Worm (Caenorhabditis elegans) whole organism, L4 larva: ENCODE data around the gene mix-1.
A peak's percentile ranks its signal among the peaks of the same experiment; 100 is the strongest.

Source experiments
- F37D6.2 ChIP-seq: sonication (generic microtip); optimal IDR thresholded peaks from 2 replicates; lab custom pipeline; 2016; ENCODE audit warnings: mild to moderate bottlenecking, missing genetic modification characterization, missing compliant biosample characterization
- T20F7.1 ChIP-seq: fragments of 200-800 bp; sonication (Bioruptor generic); optimal IDR thresholded peaks from 2 replicates; lab custom pipeline; 2018; ENCODE audit warnings: mild to moderate bottlenecking, missing genetic modification characterization, missing compliant biosample characterization
- T26A8.4 ChIP-seq: fragments of 200-800 bp; sonication (Bioruptor generic); IDR thresholded peaks from 2 replicates; pipeline ENCODE4 v1.3.6; 2022; ENCODE audit warnings: missing genetic modification characterization, missing compliant biosample characterization
- Y5F2A.4 ChIP-seq: fragments of 200-800 bp; sonication (Bioruptor generic); optimal IDR thresholded peaks from 2 replicates; lab custom pipeline; 2018; ENCODE audit warnings: mild to moderate bottlenecking, missing genetic modification characterization, missing compliant biosample characterization
- ZK546.5 ChIP-seq, 2 experiments: sonication (generic microtip); optimal IDR thresholded peaks; 2 replicates each; lab custom pipeline; 2017; ENCODE audit warnings: missing biosample characterization in 2 of 2, missing genetic modification characterization in 2 of 2
- aha-1 ChIP-seq: fragments of 150-350 bp; peaks from one replicate; lab custom pipeline; 2014; ENCODE audit warnings: missing biosample characterization, missing genetic modification characterization
- arid-1 ChIP-seq: fragments of 200-800 bp; sonication (Bioruptor generic); conservative IDR thresholded peaks from 2 replicates; pipeline ENCODE4 v1.3.6; 2022; ENCODE audit warnings: missing genetic modification reagents, missing genetic modification characterization, missing compliant biosample characterization
- ceh-32 ChIP-seq: sonication (generic microtip); optimal IDR thresholded peaks from 2 replicates; lab custom pipeline; 2016; ENCODE audit warnings: mild to moderate bottlenecking, missing genetic modification characterization, missing compliant biosample characterization; ENCODE audit not compliant: poor library complexity
- ces-1 ChIP-seq: fragments of 150-350 bp; sonication (generic microtip); optimal IDR thresholded peaks from 4 replicates; lab custom pipeline; 2014; ENCODE audit warnings: missing biosample characterization, missing genetic modification reagents, missing genetic modification characterization
- ctbp-1 ChIP-seq: fragments of 200-800 bp; sonication (Bioruptor generic); IDR thresholded peaks from 2 replicates; pipeline ENCODE4 v1.3.6; 2022; ENCODE audit warnings: missing genetic modification reagents, missing genetic modification characterization, missing compliant biosample characterization
- daf-12 ChIP-seq: fragments of 150-350 bp; optimal IDR thresholded peaks from 2 replicates; lab custom pipeline; 2014; ENCODE audit warnings: missing biosample characterization, missing genetic modification reagents, missing genetic modification characterization
- daf-16 ChIP-seq, 3 experiments: sonication (generic microtip); optimal IDR thresholded peaks; 2 replicates each; lab custom pipeline; 2016 to 2017; ENCODE audit warnings: missing genetic modification characterization in 3 of 3, missing genetic modification reagents in 3 of 3, mild to moderate bottlenecking in 2 of 3, missing compliant biosample characterization in 2 of 3, missing biosample characterization in 1 of 3, moderate library complexity in 1 of 3
- dmd-6 ChIP-seq: fragments of 200-800 bp; sonication (Bioruptor generic); IDR thresholded peaks from 2 replicates; pipeline ENCODE4 v1.3.6; 2022; ENCODE audit warnings: missing genetic modification reagents, missing genetic modification characterization, missing compliant biosample characterization
- dmd-9 ChIP-seq: fragments of 200-800 bp; sonication (Bioruptor generic); IDR thresholded peaks from 2 replicates; pipeline ENCODE4 v1.3.6; 2022; ENCODE audit warnings: missing genetic modification reagents, missing genetic modification characterization, missing compliant biosample characterization
- dpl-1 ChIP-seq: fragments of 150-350 bp; optimal IDR thresholded peaks from 2 replicates; lab custom pipeline; 2014; ENCODE audit warnings: missing biosample characterization, missing genetic modification reagents, missing genetic modification characterization
- dve-1 ChIP-seq: sonication (generic microtip); optimal IDR thresholded peaks from 2 replicates; lab custom pipeline; 2017; ENCODE audit warnings: antibody characterized with exemption, mild to moderate bottlenecking, missing genetic modification characterization, missing compliant biosample characterization; ENCODE audit not compliant: insufficient read depth
- egl-43 ChIP-seq: fragments of 200-800 bp; sonication (Bioruptor generic); IDR thresholded peaks from 2 replicates; pipeline ENCODE4 v1.3.6; 2022; ENCODE audit warnings: missing genetic modification reagents, missing genetic modification characterization, missing compliant biosample characterization
- hlh-11 ChIP-seq: fragments of 200-800 bp; sonication (Bioruptor generic); optimal IDR thresholded peaks from 2 replicates; lab custom pipeline; 2018; ENCODE audit warnings: mild to moderate bottlenecking, missing genetic modification characterization, missing compliant biosample characterization
- hlh-30 ChIP-seq: sonication (generic microtip); optimal IDR thresholded peaks from 2 replicates; lab custom pipeline; 2017; ENCODE audit warnings: antibody characterized with exemption, mild to moderate bottlenecking, missing genetic modification characterization, missing compliant biosample characterization; ENCODE audit not compliant: insufficient read depth
- hmg-1.1 ChIP-seq: fragments of 200-800 bp; sonication (Bioruptor generic); IDR thresholded peaks from 2 replicates; pipeline ENCODE4 v1.3.6; 2022; ENCODE audit warnings: missing genetic modification reagents, missing genetic modification characterization, missing compliant biosample characterization
- lin-38 ChIP-seq: fragments of 200-800 bp; sonication (Bioruptor generic); IDR thresholded peaks from 2 replicates; pipeline ENCODE4 v1.3.6; 2022; ENCODE audit warnings: missing genetic modification reagents, missing genetic modification characterization, missing compliant biosample characterization
- lir-3 ChIP-seq: sonication (generic microtip); optimal IDR thresholded peaks from 2 replicates; lab custom pipeline; 2016; ENCODE audit warnings: mild to moderate bottlenecking, missing genetic modification characterization, missing compliant biosample characterization
- lsy-2 ChIP-seq, 2 experiments: fragments of 150-350 bp in 1 of 2; sonication (generic microtip) in 1 of 2; optimal IDR thresholded peaks; 2 replicates each; lab custom pipeline; 2014 to 2017; ENCODE audit warnings: missing biosample characterization in 2 of 2, missing genetic modification characterization in 2 of 2
- madf-9 ChIP-seq: fragments of 200-800 bp; sonication (Bioruptor generic); conservative IDR thresholded peaks from 2 replicates; pipeline ENCODE4 v1.3.6; 2022; ENCODE audit warnings: missing genetic modification reagents, missing genetic modification characterization, missing compliant biosample characterization
- mdt-29 ChIP-seq: fragments of 200-800 bp; sonication (Bioruptor generic); IDR thresholded peaks from 2 replicates; pipeline ENCODE4 v1.3.6; 2022; ENCODE audit warnings: missing genetic modification reagents, missing genetic modification characterization, missing compliant biosample characterization
- mep-1 ChIP-seq: fragments of 150-350 bp; sonication (generic microtip); optimal IDR thresholded peaks from 3 replicates; lab custom pipeline; 2014; ENCODE audit warnings: missing biosample characterization, missing genetic modification characterization
- mes-2 ChIP-seq: sonication (generic microtip); optimal IDR thresholded peaks from 2 replicates; lab custom pipeline; 2016; ENCODE audit warnings: missing genotype, mild to moderate bottlenecking, missing genetic modification characterization, missing compliant biosample characterization; ENCODE audit not compliant: poor library complexity, severe bottlenecking
- mxl-3 ChIP-seq: fragments of 200-800 bp; sonication (Bioruptor generic); optimal IDR thresholded peaks from 2 replicates; lab custom pipeline; 2018; ENCODE audit warnings: mild to moderate bottlenecking, missing genetic modification characterization, missing compliant biosample characterization
- nhr-11 ChIP-seq: fragments of 150-350 bp; optimal IDR thresholded peaks from 2 replicates; lab custom pipeline; 2014; ENCODE audit warnings: missing biosample characterization, missing genetic modification characterization
- nhr-111 ChIP-seq: fragments of 200-800 bp; sonication (Bioruptor generic); optimal IDR thresholded peaks from 2 replicates; lab custom pipeline; 2018; ENCODE audit warnings: mild to moderate bottlenecking, missing genetic modification characterization, missing compliant biosample characterization
- nhr-25 ChIP-seq: sonication (generic microtip); optimal IDR thresholded peaks from 2 replicates; lab custom pipeline; 2017; ENCODE audit warnings: missing genetic modification characterization, mild to moderate bottlenecking, missing compliant biosample characterization, antibody characterized with exemption, moderate library complexity, borderline replicate concordance; ENCODE audit not compliant: insufficient read depth
- nhr-41 ChIP-seq: fragments of 200-800 bp; sonication (Bioruptor generic); IDR thresholded peaks from 2 replicates; pipeline ENCODE4 v1.3.6; 2022; ENCODE audit warnings: missing genetic modification reagents, missing genetic modification characterization, missing compliant biosample characterization
- nhr-42 ChIP-seq: fragments of 200-800 bp; sonication (Bioruptor generic); IDR thresholded peaks from 2 replicates; pipeline ENCODE4 v1.3.6; 2022; ENCODE audit warnings: missing genetic modification characterization, missing compliant biosample characterization
- nhr-48 ChIP-seq: sonication (generic microtip); optimal IDR thresholded peaks from 2 replicates; lab custom pipeline; 2016; ENCODE audit warnings: mild to moderate bottlenecking, missing genetic modification characterization, missing compliant biosample characterization
- nhr-6 ChIP-seq: fragments of 150-350 bp; optimal IDR thresholded peaks from 2 replicates; lab custom pipeline; 2014; ENCODE audit warnings: missing biosample characterization, missing genetic modification characterization
- nhr-76 ChIP-seq: fragments of 150-350 bp; optimal IDR thresholded peaks from 2 replicates; lab custom pipeline; 2014; ENCODE audit warnings: missing biosample characterization, missing genetic modification characterization
- nhr-77 ChIP-seq: fragments of 150-350 bp; optimal IDR thresholded peaks from 2 replicates; lab custom pipeline; 2014; ENCODE audit warnings: missing biosample characterization, missing genetic modification characterization
- pha-4 ChIP-seq, 2 experiments: fragments of 150-350 bp in 1 of 2; fragments of 200-800 bp in 1 of 2; sonication (Bioruptor generic) in 1 of 2; IDR thresholded peaks in 1 of 2; optimal IDR thresholded peaks in 1 of 2; 2 replicates each; pipeline versions ENCODE4 v1.3.6 to Lab custom; 2014 to 2022; ENCODE audit warnings: missing genetic modification characterization in 2 of 2, missing genetic modification reagents in 2 of 2, missing biosample characterization in 1 of 2, missing compliant biosample characterization in 1 of 2
- php-3 ChIP-seq: fragments of 200-800 bp; sonication (Bioruptor generic); IDR thresholded peaks from 2 replicates; pipeline ENCODE4 v1.3.6; 2022; ENCODE audit warnings: missing genetic modification reagents, missing genetic modification characterization, missing compliant biosample characterization
- tra-1 ChIP-seq: fragments of 200-800 bp; sonication (Bioruptor generic); IDR thresholded peaks from 2 replicates; pipeline ENCODE4 v1.3.6; 2022; ENCODE audit warnings: missing genetic modification reagents, missing genetic modification characterization, missing compliant biosample characterization
- unc-130 ChIP-seq: sonication (generic microtip); optimal IDR thresholded peaks from 2 replicates; lab custom pipeline; 2016; ENCODE audit warnings: missing genetic modification reagents, missing genetic modification characterization, missing compliant biosample characterization
- unc-62 ChIP-seq, 3 experiments: fragments of 150-350 bp in 1 of 3; sonication (generic microtip); optimal IDR thresholded peaks in 2 of 3; peaks in 1 of 3; 1 replicate in 1 of 3; 2 replicates in 2 of 3; lab custom pipeline; 2014 to 2017; ENCODE audit warnings: missing biosample characterization in 3 of 3, missing genetic modification characterization in 3 of 3, missing genetic modification reagents in 3 of 3, missing genotype in 1 of 3
- vab-7 ChIP-seq: fragments of 200-800 bp; sonication (Bioruptor generic); IDR thresholded peaks from 2 replicates; pipeline ENCODE4 v1.3.6; 2022; ENCODE audit warnings: missing genetic modification reagents, missing genetic modification characterization, missing compliant biosample characterization
- ztf-7 ChIP-seq: fragments of 150-350 bp; optimal IDR thresholded peaks from 2 replicates; lab custom pipeline; 2014; ENCODE audit warnings: missing biosample characterization, missing genetic modification characterization

mix-1 gene

DNA sequence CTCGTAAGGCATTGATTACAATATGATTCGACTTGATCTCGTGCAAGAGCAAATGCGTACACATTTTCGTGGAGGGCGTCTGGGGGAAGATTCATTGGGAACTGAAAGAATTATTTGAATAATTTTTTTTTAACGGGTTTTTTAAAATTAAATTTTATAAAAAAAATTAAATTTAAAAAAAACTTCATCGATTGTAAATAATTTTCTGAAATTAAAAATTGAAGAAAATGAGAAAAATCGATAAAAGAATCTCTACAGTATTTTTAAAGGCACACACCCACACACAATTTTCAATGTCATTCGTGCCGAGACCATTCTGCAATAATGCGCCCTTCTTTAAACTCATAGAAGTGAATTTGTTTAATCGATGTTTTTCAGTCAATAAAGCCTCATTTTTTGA, 27.9 kb upstream of the mix-1 start, which contains the start of gene set-14:
TSS of gene set-14 (minus strand) at position 101 of the 400 bp plus-strand sequence.
- TF ChIP-seq nhr-42 (GFP tag; lab: Robert Waterston, UW) (no peak), arid-1 (no peak), nhr-41 (GFP tag; lab: Robert Waterston, UW) (no peak), nhr-25 (no peak), daf-12 (no peak), ZK546.5 (tag; optimal IDR thresholded peaks at IDR 0.05; lab: Kevin White, UChicago) (no peak), F37D6.2 (tag; lab: Kevin White, UChicago) (no peak), mdt-29 (GFP tag; lab: Robert Waterston, UW) (no peak)

DNA sequence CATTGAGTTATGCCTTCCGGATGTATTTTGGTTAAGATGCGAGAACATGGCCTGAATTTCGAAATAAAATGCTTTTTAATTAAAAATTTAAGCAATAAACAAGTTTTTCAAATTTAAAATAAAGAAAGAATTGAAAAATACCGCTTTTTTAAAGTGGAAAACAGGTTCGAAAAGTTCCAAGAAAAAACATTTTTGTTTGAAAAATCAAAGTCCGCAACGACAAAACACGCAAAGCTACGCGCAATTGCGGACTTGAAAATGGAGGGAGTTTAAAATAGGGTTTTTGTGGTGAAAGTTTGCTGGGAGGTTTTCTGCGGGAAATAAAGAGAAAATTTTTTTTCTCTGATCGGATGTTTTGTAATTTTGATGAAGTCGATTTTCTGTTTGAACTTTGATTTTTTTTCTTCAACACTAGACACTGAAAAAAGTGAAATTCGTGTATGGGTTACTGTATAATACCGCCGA, 25.6 kb upstream of the mix-1 start, which contains the start of gene npp-19:
TSS of gene npp-19 (minus strand) at position 51 of the 465 bp plus-strand sequence.
- TF ChIP-seq nhr-76 (tag; lab: Kevin White, UChicago): no peak
- no peak for TF ChIP-seq nhr-48 (tag; lab: Kevin White, UChicago)
- no peak for TF ChIP-seq Y5F2A.4 (GFP tag; lab: Kevin White, UChicago)
- TF ChIP-seq F37D6.2 (tag; lab: Kevin White, UChicago): no peak
- TF ChIP-seq aha-1: peak; percentile 93
- TF ChIP-seq lin-38 (GFP tag; lab: Robert Waterston, UW): peak; percentile 74
- peak; percentile 27 for TF ChIP-seq hlh-30
- TF ChIP-seq nhr-77: peak; percentile 35
- TF ChIP-seq mes-2 (tag; lab: Kevin White, UChicago): peak; percentile 83
- peak; percentile 57 for TF ChIP-seq mep-1 (tag; lab: Kevin White, UChicago)
- TF ChIP-seq tra-1 (GFP tag; lab: Robert Waterston, UW): no peak
- TF ChIP-seq dmd-6 (GFP tag; lab: Robert Waterston, UW): peak; percentile 35; the same call in 1 of the 2 replicates
- TF ChIP-seq dmd-9 (GFP tag; lab: Robert Waterston, UW): no peak
- TF ChIP-seq ces-1 (GFP tag; lab: Kevin White, UChicago): no peak
- no peak for TF ChIP-seq mxl-3 (GFP tag; lab: Kevin White, UChicago)
- peak; percentile 63 for TF ChIP-seq T20F7.1 (GFP tag; lab: Kevin White, UChicago)
- TF ChIP-seq ztf-7 (tag; lab: Kevin White, UChicago): no peak
- TF ChIP-seq hlh-11 (tag; lab: Kevin White, UChicago): peak; percentile 30
- peak in 1 of 2 experiments; percentile 86 for TF ChIP-seq lsy-2 (tag; optimal IDR thresholded peaks at IDR 0.05; lab: Kevin White, UChicago)
- no peak for TF ChIP-seq daf-16 (GFP tag; optimal IDR thresholded peaks at IDR 0.05; lab: Kevin White, UChicago)
- no peak for TF ChIP-seq daf-16 (tag; optimal IDR thresholded peaks at IDR 0.05; lab: Kevin White, UChicago)
- TF ChIP-seq dve-1 (tag; lab: Kevin White, UChicago): peak; percentile 68
- TF ChIP-seq unc-130 (GFP tag; lab: Kevin White, UChicago): no peak
- peak; percentile 54; the same call in 1 of the 2 replicates for TF ChIP-seq hmg-1.1
- no peak for TF ChIP-seq nhr-111 (GFP tag; lab: Kevin White, UChicago)
- no peak for TF ChIP-seq madf-9 (GFP tag; lab: Robert Waterston, UW)
- no peak for TF ChIP-seq daf-12
- no peak for TF ChIP-seq ceh-32 (tag; lab: Kevin White, UChicago)
- TF ChIP-seq dpl-1 (GFP tag; lab: Kevin White, UChicago): peak; percentile 99
- TF ChIP-seq lir-3 (tag; lab: Kevin White, UChicago): no peak
- TF ChIP-seq nhr-42 (GFP tag; lab: Robert Waterston, UW): no peak
- TF ChIP-seq ctbp-1 (GFP tag; lab: Robert Waterston, UW): no peak
- 0 out of 2 replicates have a peak, but pooled peaks have one; percentile 51 for TF ChIP-seq pha-4 (GFP tag; IDR thresholded peaks at IDR 0.05; lab: Robert Waterston, UW)
- peak; percentile 59 for TF ChIP-seq pha-4 (tag; optimal IDR thresholded peaks at IDR 0.05; lab: Kevin White, UChicago)
- no peak for TF ChIP-seq T26A8.4 (GFP tag; lab: Robert Waterston, UW)
- TF ChIP-seq egl-43 (GFP tag; lab: Robert Waterston, UW): no peak
- no peak for TF ChIP-seq vab-7 (GFP tag; lab: Robert Waterston, UW)
- peak; percentile 32 for TF ChIP-seq nhr-6
- peak; percentile 14 for TF ChIP-seq nhr-11 (tag; lab: Kevin White, UChicago)
- TF ChIP-seq unc-62 (GFP tag; optimal IDR thresholded peaks at IDR 0.05 in 1 of 2; lab: Kevin White, UChicago): no peak
- TF ChIP-seq unc-62 (tag; optimal IDR thresholded peaks at IDR 0.05; lab: Kevin White, UChicago): no peak
- no peak for TF ChIP-seq php-3 (GFP tag; lab: Robert Waterston, UW)
- TF ChIP-seq, all 104 proteins: peak for 16
